Worm (Caenorhabditis elegans): Measurements from ENCODE around the gene Y1A5A.1.

The Y1A5A.1 gene

DNA sequence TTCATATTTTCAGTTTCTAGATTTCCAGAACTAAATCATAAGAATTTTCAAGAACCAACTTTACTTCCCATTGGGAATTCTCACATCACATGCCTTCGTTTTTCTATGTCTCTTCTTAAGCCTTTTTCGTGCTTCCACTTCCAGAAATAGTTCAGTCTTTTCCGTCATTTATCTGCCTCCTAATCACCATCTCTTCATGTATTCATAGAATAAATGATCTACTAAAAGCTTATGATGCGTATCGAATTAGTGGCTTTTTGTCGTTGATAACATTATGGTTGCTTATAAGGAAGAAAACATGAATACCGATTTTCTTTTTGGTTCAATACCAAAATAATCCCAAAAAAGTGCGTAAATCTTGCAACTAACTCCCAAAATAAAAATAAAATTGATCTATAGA lies 31.6 kb downstream of the Y1A5A.1 start:
- no peak for TF ChIP-seq B0310.2 (tag; optimal IDR thresholded peaks at IDR 0.05)
- no peak for TF ChIP-seq tbx-37 (GFP tag; conservative IDR thresholded peaks at IDR 0.05)
- no peak for TF ChIP-seq aly-1 (tag; optimal IDR thresholded peaks at IDR 0.05)
- no peak for TF ChIP-seq hmbx-1 (tag; optimal IDR thresholded peaks at IDR 0.05)
- TF ChIP-seq F13C5.2 (tag; optimal IDR thresholded peaks at IDR 0.05), result no peak
- TF ChIP-seq hmg-4 (GFP tag; optimal IDR thresholded peaks at IDR 0.05), result no peak
- TF ChIP-seq hnd-1 (tag; optimal IDR thresholded peaks at IDR 0.05), result no peak
- no peak for TF ChIP-seq tra-4 (tag; optimal IDR thresholded peaks at IDR 0.05)
- no peak for TF ChIP-seq ama-1 (optimal IDR thresholded peaks at IDR 0.05)
- TF ChIP-seq ceh-36 (tag; optimal IDR thresholded peaks at IDR 0.05), result no peak
- no peak for TF ChIP-seq pes-1 (GFP tag; IDR thresholded peaks at IDR 0.05)
- TF ChIP-seq ets-7 (tag; optimal IDR thresholded peaks at IDR 0.05), result no peak

DNA sequence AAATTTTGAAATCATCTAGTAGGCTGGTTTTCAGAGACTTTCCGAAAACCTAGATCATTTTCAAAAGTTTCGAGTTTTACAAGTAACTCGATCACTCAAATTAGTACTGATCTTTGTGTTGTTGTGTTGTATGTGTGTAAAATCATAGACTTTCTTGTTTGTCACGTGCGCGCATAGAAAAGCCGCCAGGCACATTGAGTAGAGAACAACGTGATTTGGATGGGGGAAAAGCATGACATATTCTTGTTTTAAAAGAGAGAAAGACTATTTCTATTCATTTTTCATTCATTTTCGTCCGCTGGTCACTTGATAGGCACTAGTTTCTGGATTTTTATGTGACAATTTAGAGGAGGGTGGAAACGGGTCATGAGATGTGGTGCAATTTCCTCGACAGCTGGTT lies 32.2 kb downstream of the Y1A5A.1 start:
- no peak for TF ChIP-seq ama-1 (optimal IDR thresholded peaks at IDR 0.05)
- no peak for TF ChIP-seq ceh-36 (tag; optimal IDR thresholded peaks at IDR 0.05)
- TF ChIP-seq tbx-37 (GFP tag; conservative IDR thresholded peaks at IDR 0.05), result no peak
- no peak for TF ChIP-seq aly-1 (tag; optimal IDR thresholded peaks at IDR 0.05)
- TF ChIP-seq ets-7 (tag; optimal IDR thresholded peaks at IDR 0.05), result no peak
- TF ChIP-seq flt-1 (GFP tag; IDR thresholded peaks at IDR 0.05), result no peak
- TF ChIP-seq B0310.2 (tag; optimal IDR thresholded peaks at IDR 0.05), result no peak
- no peak for TF ChIP-seq F13C5.2 (tag; optimal IDR thresholded peaks at IDR 0.05)
- no peak for TF ChIP-seq tbx-11 (GFP tag; IDR thresholded peaks at IDR 0.05)
- TF ChIP-seq tra-4 (tag; optimal IDR thresholded peaks at IDR 0.05), result no peak

DNA sequence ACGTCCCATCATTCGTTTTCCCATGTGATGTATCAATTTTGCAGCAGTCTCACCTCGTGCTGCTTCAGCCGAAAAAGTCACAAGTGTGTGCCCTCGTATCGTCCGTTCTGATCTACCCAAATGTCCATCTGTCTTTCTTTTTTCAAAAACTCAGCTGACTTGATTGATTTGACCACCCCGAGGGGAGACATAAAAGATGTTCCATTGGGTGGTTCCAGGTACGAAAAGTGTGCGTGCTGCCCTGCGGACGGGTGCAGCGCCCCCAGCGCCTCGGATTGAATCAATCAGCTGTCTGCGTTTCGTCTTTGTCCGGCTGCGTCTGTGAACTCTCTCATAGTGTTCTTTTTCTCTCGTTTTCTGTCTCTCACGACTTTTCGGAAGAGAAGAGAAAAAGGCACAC lies 33.2 kb downstream of the Y1A5A.1 start:
- TF ChIP-seq B0310.2 (tag; optimal IDR thresholded peaks at IDR 0.05) (no peak), scrt-1 (GFP tag; IDR thresholded peaks at IDR 0.05) (no peak), tra-4 (tag; optimal IDR thresholded peaks at IDR 0.05) (no peak), sea-1 (GFP tag; conservative IDR thresholded peaks at IDR 0.05) (no peak), pes-1 (GFP tag; IDR thresholded peaks at IDR 0.05) (no peak), hnd-1 (tag; optimal IDR thresholded peaks at IDR 0.05) (no peak), ama-1 (optimal IDR thresholded peaks at IDR 0.05) (no peak), hmg-4 (GFP tag; optimal IDR thresholded peaks at IDR 0.05) (no peak), F13C5.2 (tag; optimal IDR thresholded peaks at IDR 0.05) (no peak), ets-7 (tag; optimal IDR thresholded peaks at IDR 0.05) (no peak), aly-1 (tag; optimal IDR thresholded peaks at IDR 0.05) (no peak), flt-1 (GFP tag; IDR thresholded peaks at IDR 0.05) (no peak)

DNA sequence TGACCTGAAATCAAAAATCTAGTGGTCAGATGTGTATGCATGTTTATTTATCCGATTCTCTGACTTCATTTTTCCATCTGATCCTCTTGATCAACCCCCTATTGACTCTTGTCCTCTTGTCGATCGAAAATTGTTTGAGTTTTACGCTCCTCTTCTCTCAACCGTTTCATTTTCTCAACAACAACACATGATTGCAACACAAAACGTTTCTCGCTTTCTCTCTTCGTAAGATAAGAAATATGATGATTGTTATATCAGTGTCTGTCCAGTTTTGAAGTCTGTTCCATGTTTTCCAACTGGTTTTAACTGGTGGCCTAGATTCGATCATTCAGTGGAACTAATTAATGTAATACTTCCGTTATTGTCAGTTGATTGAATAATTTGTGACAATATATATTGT lies 34.4 kb downstream of the Y1A5A.1 start:
- TF ChIP-seq hnd-1 (tag; optimal IDR thresholded peaks at IDR 0.05) (no peak), ceh-36 (tag; optimal IDR thresholded peaks at IDR 0.05) (no peak), B0310.2 (tag; optimal IDR thresholded peaks at IDR 0.05) (no peak), F13C5.2 (tag; optimal IDR thresholded peaks at IDR 0.05) (no peak), ama-1 (optimal IDR thresholded peaks at IDR 0.05) (no peak), aly-1 (tag; optimal IDR thresholded peaks at IDR 0.05) (no peak), tbx-11 (GFP tag; IDR thresholded peaks at IDR 0.05) (no peak), ceh-13 (GFP tag; optimal IDR thresholded peaks at IDR 0.05) (no peak), tbx-37 (GFP tag; conservative IDR thresholded peaks at IDR 0.05) (no peak), scrt-1 (GFP tag; IDR thresholded peaks at IDR 0.05) (no peak), pes-1 (GFP tag; IDR thresholded peaks at IDR 0.05) (no peak), hmbx-1 (tag; optimal IDR thresholded peaks at IDR 0.05) (no peak), ets-7 (tag; optimal IDR thresholded peaks at IDR 0.05) (no peak), flt-1 (GFP tag; IDR thresholded peaks at IDR 0.05) (no peak), sea-1 (GFP tag; conservative IDR thresholded peaks at IDR 0.05) (no peak), tra-4 (tag; optimal IDR thresholded peaks at IDR 0.05) (no peak), hmg-4 (GFP tag; optimal IDR thresholded peaks at IDR 0.05) (no peak)

DNA sequence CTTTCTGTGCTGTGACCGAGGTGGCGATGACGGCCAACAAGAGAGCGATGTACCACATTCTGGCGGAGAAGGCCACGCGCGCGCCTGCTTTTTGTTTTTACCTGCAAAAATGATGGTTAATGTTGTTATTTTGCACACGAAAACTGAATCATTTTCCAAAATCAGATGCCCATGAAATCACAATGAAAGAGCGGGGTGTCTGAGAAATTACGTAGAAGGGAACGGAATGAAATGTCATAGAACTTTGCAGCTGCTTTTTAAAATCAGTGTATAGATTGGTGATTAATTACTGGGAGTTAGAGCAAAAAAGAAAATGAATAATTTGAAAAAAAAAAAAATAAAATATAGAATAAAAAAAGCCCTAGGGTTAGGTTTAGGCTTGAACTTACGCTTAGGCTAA lies 50.7 kb downstream of the Y1A5A.1 start, which contains the start of gene npl-10:
TSS of gene npl-10 (minus strand) at position 101 of the 400 bp plus-strand sequence.
- TF ChIP-seq F13C5.2 (tag; optimal IDR thresholded peaks at IDR 0.05) (no peak), aly-1 (tag; optimal IDR thresholded peaks at IDR 0.05) (no peak)

Data from whole organism, early embryonic.